Fruit fly (Drosophila melanogaster) whole organism, embryonic: Measurements from ENCODE around the gene neb.

Source experiments
- Aef1 ChIP-seq: fragments of 200-800 bp; sonication (Bioruptor generic); IDR thresholded peaks from 3 replicates; pipeline ENCODE4 v1.3.6; 2022; ENCODE audit warnings: missing biosample characterization, missing genetic modification characterization
- Atf3 ChIP-seq: fragments of 200-800 bp; sonication (Bioruptor generic); optimal IDR thresholded peaks from 3 replicates; lab custom pipeline; 2016; ENCODE audit warnings: missing biosample characterization, missing genetic modification characterization
- BtbVII ChIP-seq: fragments of 200-800 bp; sonication (Bioruptor generic); optimal IDR thresholded peaks from 3 replicates; lab custom pipeline; 2017; ENCODE audit warnings: missing biosample characterization, mild to moderate bottlenecking, missing genetic modification characterization
- CG10431 ChIP-seq: fragments of 200-800 bp; sonication (Bioruptor generic); optimal IDR thresholded peaks from 3 replicates; lab custom pipeline; 2018; ENCODE audit warnings: missing biosample characterization, mild to moderate bottlenecking, missing genetic modification characterization
- CG12104 ChIP-seq: fragments of 200-800 bp; sonication (Bioruptor generic); optimal IDR thresholded peaks from 3 replicates; lab custom pipeline; 2016; ENCODE audit warnings: missing biosample characterization, missing genetic modification characterization
- CG14441 ChIP-seq: fragments of 200-800 bp; sonication (Bioruptor generic); IDR thresholded peaks from 2 replicates; pipeline ENCODE4 v1.3.6; 2022; ENCODE audit warnings: missing biosample characterization, missing genetic modification characterization
- CG18599 ChIP-seq: fragments of 200-800 bp; sonication (Bioruptor generic); optimal IDR thresholded peaks from 3 replicates; lab custom pipeline; 2017; ENCODE audit warnings: missing biosample characterization, missing genetic modification characterization, mild to moderate bottlenecking, moderate library complexity, missing genetic modification reagents
- CG2202 ChIP-seq: fragments of 200-800 bp; sonication (Bioruptor generic); optimal IDR thresholded peaks from 2 replicates; lab custom pipeline; 2018; ENCODE audit warnings: missing biosample characterization, mild to moderate bottlenecking, missing genetic modification characterization
- CG2678 ChIP-seq: fragments of 200-800 bp; sonication (Bioruptor generic); optimal IDR thresholded peaks from 3 replicates; lab custom pipeline; 2019; ENCODE audit warnings: missing biosample characterization, mild to moderate bottlenecking, missing genetic modification characterization, moderate library complexity
- CG30403 ChIP-seq: fragments of 200-800 bp; sonication (Bioruptor generic); optimal IDR thresholded peaks from 3 replicates; lab custom pipeline; 2016; ENCODE audit warnings: missing biosample characterization, missing genetic modification characterization
- CG3065 ChIP-seq: fragments of 200-800 bp; sonication (Bioruptor generic); optimal IDR thresholded peaks from 2 replicates; lab custom pipeline; 2016; ENCODE audit warnings: missing biosample characterization, missing genetic modification characterization
- CG32767 ChIP-seq: fragments of 200-800 bp; sonication (Bioruptor generic); IDR thresholded peaks from 2 replicates; pipeline ENCODE4 v1.3.6; 2022; ENCODE audit warnings: missing biosample characterization, missing genetic modification characterization
- CG42726 ChIP-seq: fragments of 200-800 bp; sonication (Bioruptor generic); IDR thresholded peaks from 2 replicates; pipeline ENCODE4 v1.3.6; 2022; ENCODE audit warnings: missing biosample characterization, missing genetic modification characterization; ENCODE audit not compliant: partially characterized antibody
- CG5245 ChIP-seq: fragments of 200-800 bp; sonication (Bioruptor generic); optimal IDR thresholded peaks from 3 replicates; lab custom pipeline; 2016; ENCODE audit warnings: missing biosample characterization, missing genetic modification characterization
- CG6854 ChIP-seq: fragments of 200-800 bp; sonication (Bioruptor generic); optimal IDR thresholded peaks from 3 replicates; lab custom pipeline; 2017; ENCODE audit warnings: missing biosample characterization, mild to moderate bottlenecking, missing genetic modification characterization
- CG8281 ChIP-seq: fragments of 200-800 bp; sonication (Bioruptor generic); optimal IDR thresholded peaks from 2 replicates; lab custom pipeline; 2018; ENCODE audit warnings: missing biosample characterization, mild to moderate bottlenecking, missing genetic modification characterization, moderate library complexity
- CG9215 ChIP-seq: fragments of 200-800 bp; sonication (Bioruptor generic); IDR thresholded peaks from 2 replicates; pipeline ENCODE4 v1.3.6; 2022; ENCODE audit warnings: missing biosample characterization, missing genetic modification characterization
- Fer1 ChIP-seq: fragments of 200-800 bp; sonication (Bioruptor generic); optimal IDR thresholded peaks from 2 replicates; lab custom pipeline; 2017; ENCODE audit warnings: missing biosample characterization, mild to moderate bottlenecking, missing genetic modification characterization
- Hmr ChIP-seq: fragments of 200-800 bp; sonication (Bioruptor generic); optimal IDR thresholded peaks from 3 replicates; lab custom pipeline; 2017; ENCODE audit warnings: mild to moderate bottlenecking, missing biosample characterization, missing genetic modification reagents, missing genetic modification characterization
- Hr51 ChIP-seq, 2 experiments: fragments of 200-800 bp; sonication (Bioruptor generic); optimal IDR thresholded peaks; 2 replicates in 1 of 2; 3 replicates in 1 of 2; lab custom pipeline; 2016 to 2018; ENCODE audit warnings: missing biosample characterization in 2 of 2, missing genetic modification characterization in 2 of 2, mild to moderate bottlenecking in 1 of 2, moderate library complexity in 1 of 2
- Lpt ChIP-seq: fragments of >200 bp; optimal IDR thresholded peaks from 2 replicates; lab custom pipeline; 2018; ENCODE audit warnings: missing biosample characterization, missing genetic modification characterization
- Nf-YB ChIP-seq: fragments of 200-800 bp; sonication (Bioruptor generic); optimal IDR thresholded peaks from 3 replicates; lab custom pipeline; 2019; ENCODE audit warnings: missing biosample characterization, mild to moderate bottlenecking, missing genetic modification characterization, moderate library complexity
- NfI ChIP-seq: fragments of 200-800 bp; sonication (Bioruptor generic); optimal IDR thresholded peaks from 3 replicates; lab custom pipeline; 2018; ENCODE audit warnings: missing biosample characterization, mild to moderate bottlenecking, missing genetic modification characterization, moderate library complexity
- Poxn ChIP-seq: fragments of 200-800 bp; sonication (Bioruptor generic); IDR thresholded peaks from 2 replicates; pipeline ENCODE4 v1.3.6; 2022; ENCODE audit warnings: missing biosample characterization, missing genetic modification characterization
- Taf1 ChIP-seq: fragments of 200-800 bp; sonication (Bioruptor generic); IDR thresholded peaks from 2 replicates; pipeline ENCODE4 v1.3.6; 2022; ENCODE audit warnings: missing biosample characterization, missing genetic modification characterization
- Usf ChIP-seq: fragments of 200-800 bp; sonication (Bioruptor generic); optimal IDR thresholded peaks from 2 replicates; lab custom pipeline; 2017; ENCODE audit warnings: missing genotype, missing biosample characterization, missing genetic modification characterization
- abd-A ChIP-seq: fragments of 200-800 bp; sonication (Bioruptor generic); optimal IDR thresholded peaks from 3 replicates; lab custom pipeline; 2019; ENCODE audit warnings: missing biosample characterization, mild to moderate bottlenecking, missing genetic modification characterization, moderate library complexity
- amos ChIP-seq: fragments of 200-800 bp; sonication (Bioruptor generic); IDR thresholded peaks from 2 replicates; pipeline ENCODE4 v1.3.6; 2022; ENCODE audit warnings: missing biosample characterization, missing genetic modification characterization; ENCODE audit not compliant: partially characterized antibody
- bsh ChIP-seq, 2 experiments: fragments of 200-800 bp; sonication (Bioruptor generic); optimal IDR thresholded peaks; 2 replicates each; lab custom pipeline; 2017 to 2018; ENCODE audit warnings: mild to moderate bottlenecking in 2 of 2, missing biosample characterization in 2 of 2, missing genetic modification characterization in 2 of 2, moderate library complexity in 1 of 2
- dysf ChIP-seq: fragments of 200-800 bp; sonication (Bioruptor generic); IDR thresholded peaks from 3 replicates; pipeline ENCODE4 v1.3.6; 2022; ENCODE audit warnings: missing biosample characterization, missing genetic modification characterization
- exex ChIP-seq: fragments of 200-800 bp; sonication (Bioruptor generic); optimal IDR thresholded peaks from 4 replicates; lab custom pipeline; 2018; ENCODE audit warnings: missing biosample characterization, mild to moderate bottlenecking, missing genetic modification characterization, moderate library complexity
- ftz-f1 ChIP-seq: fragments of 200-800 bp; sonication (Bioruptor generic); optimal IDR thresholded peaks from 2 replicates; lab custom pipeline; 2016; ENCODE audit warnings: missing biosample characterization, missing genetic modification characterization
- gro ChIP-seq: fragments of 200-800 bp; sonication (Bioruptor generic); optimal IDR thresholded peaks from 2 replicates; lab custom pipeline; 2016; ENCODE audit warnings: missing biosample characterization, missing genetic modification characterization
- gsb ChIP-seq: fragments of 200-800 bp; sonication (Bioruptor generic); IDR thresholded peaks from 2 replicates; pipeline ENCODE4 v1.3.6; 2022; ENCODE audit warnings: missing biosample characterization, missing genetic modification characterization
- gt ChIP-seq: fragments of 200-800 bp; sonication (Bioruptor generic); IDR thresholded peaks from 2 replicates; pipeline ENCODE4 v1.3.6; 2022; ENCODE audit warnings: missing biosample characterization, missing genetic modification characterization
- jigr1 ChIP-seq: fragments of 200-800 bp; sonication (Bioruptor generic); IDR thresholded peaks from 3 replicates; pipeline ENCODE4 v1.3.6; 2022; ENCODE audit warnings: missing biosample characterization, missing genetic modification characterization
- jumu ChIP-seq: fragments of 200-800 bp; sonication (Bioruptor generic); optimal IDR thresholded peaks from 3 replicates; lab custom pipeline; 2016; ENCODE audit warnings: missing biosample characterization, missing genetic modification characterization
- p53 ChIP-seq: fragments of 200-800 bp; sonication (Bioruptor generic); optimal IDR thresholded peaks from 2 replicates; lab custom pipeline; 2016; ENCODE audit warnings: missing biosample characterization, missing genetic modification characterization
- pan ChIP-seq, 4 experiments: fragments of >200 bp in 3 of 4; fragments of 200-800 bp in 1 of 4; sonication (Bioruptor generic) in 1 of 4; optimal IDR thresholded peaks in 3 of 4; IDR thresholded peaks in 1 of 4; 2 replicates each; pipeline versions ENCODE4 v1.3.6 to Lab custom; 2017 to 2022; ENCODE audit warnings: missing biosample characterization in 2 of 4, missing genetic modification characterization in 2 of 4, mixed read lengths in 1 of 4
- pho ChIP-seq: fragments of 200-800 bp; sonication (Bioruptor generic); optimal IDR thresholded peaks from 2 replicates; lab custom pipeline; 2016; ENCODE audit warnings: missing biosample characterization, missing genetic modification characterization
- pum ChIP-seq: fragments of 200-800 bp; sonication (Bioruptor generic); optimal IDR thresholded peaks from 2 replicates; lab custom pipeline; 2016; ENCODE audit warnings: missing biosample characterization, missing genetic modification characterization
- sens ChIP-seq: fragments of 200-800 bp; sonication (Bioruptor generic); peaks from one replicate; lab custom pipeline; 2016; ENCODE audit warnings: missing biosample characterization, missing genetic modification characterization
- seq ChIP-seq: fragments of 200-800 bp; sonication (Bioruptor generic); IDR thresholded peaks from 2 replicates; pipeline ENCODE4 v1.3.6; 2022; ENCODE audit warnings: missing biosample characterization, missing genetic modification characterization
- sim ChIP-seq: fragments of 200-800 bp; sonication (Bioruptor generic); IDR thresholded peaks from 2 replicates; pipeline ENCODE4 v1.3.6; 2022; ENCODE audit warnings: missing biosample characterization, missing genetic modification characterization
- sima ChIP-seq: fragments of 200-800 bp; sonication (Bioruptor generic); optimal IDR thresholded peaks from 2 replicates; lab custom pipeline; 2016; ENCODE audit warnings: missing biosample characterization, missing genetic modification characterization
- slp2 ChIP-seq: fragments of 200-800 bp; sonication (Bioruptor generic); optimal IDR thresholded peaks from 2 replicates; lab custom pipeline; 2016; ENCODE audit warnings: missing biosample characterization, missing genetic modification characterization
- tgo ChIP-seq: fragments of 200-800 bp; sonication (Bioruptor generic); IDR thresholded peaks from 3 replicates; pipeline ENCODE4 v1.3.6; 2022; ENCODE audit warnings: missing biosample characterization, missing genetic modification characterization
- tin ChIP-seq: fragments of 200-800 bp; sonication (Bioruptor generic); optimal IDR thresholded peaks from 3 replicates; lab custom pipeline; 2016; ENCODE audit warnings: missing biosample characterization, missing genetic modification characterization
- trh ChIP-seq: fragments of 200-800 bp; sonication (Bioruptor generic); optimal IDR thresholded peaks from 2 replicates; lab custom pipeline; 2016; ENCODE audit warnings: missing biosample characterization, missing genetic modification characterization

Gene neb

DNA sequence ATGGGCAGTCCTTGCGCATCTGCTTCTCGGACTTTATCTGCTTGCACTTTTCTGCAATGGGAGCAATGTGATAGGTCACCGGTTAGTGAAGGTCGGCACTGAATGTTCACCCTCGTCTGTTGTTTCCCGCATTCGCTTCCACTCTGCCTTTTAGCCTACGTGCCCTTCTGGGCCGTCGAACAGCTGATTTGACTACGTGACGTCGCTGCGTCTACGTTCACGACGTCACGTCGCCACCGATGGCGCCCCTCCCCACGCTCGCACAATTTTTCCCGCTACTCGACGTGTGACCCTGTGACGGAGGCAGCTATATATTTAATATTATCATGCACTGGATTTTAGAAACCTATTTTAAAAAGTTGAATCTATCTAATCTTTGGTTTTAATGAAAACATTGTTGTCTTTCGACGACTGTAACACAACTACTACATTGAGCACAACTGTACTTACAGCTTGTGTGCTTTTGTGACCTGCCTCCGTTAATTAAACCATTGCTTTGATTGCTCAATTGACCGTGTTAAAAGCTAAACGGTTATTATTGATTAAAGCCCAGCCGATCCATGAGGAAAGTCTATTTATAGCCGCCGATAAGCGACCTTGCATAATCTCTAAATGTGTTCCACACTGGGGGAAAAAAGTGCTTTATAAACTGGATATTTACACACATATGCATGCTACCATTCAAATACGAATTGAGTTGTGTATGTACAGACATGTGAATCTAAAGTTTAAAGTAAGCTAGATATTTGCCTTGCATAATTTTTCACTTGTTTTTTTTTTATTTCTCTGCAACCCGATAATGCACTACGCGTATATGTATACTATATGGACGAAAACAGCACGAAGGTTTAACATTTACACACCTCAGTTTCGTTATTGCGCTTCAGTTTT is 7.7 kb downstream of the neb start (continued):
- no peak for TF ChIP-seq CG12104 (GFP tag; lab: Kevin White, UChicago)
- no peak for TF ChIP-seq CG8281 (tag; lab: Kevin White, UChicago)
- no peak for TF ChIP-seq Taf1 (GFP tag; lab: Robert Waterston, UW)
- TF ChIP-seq CG6854 = peak; percentile 9
- TF ChIP-seq sens (GFP tag; lab: Kevin White, UChicago) = peak; percentile 71
- TF ChIP-seq ftz-f1 (GFP tag; lab: Kevin White, UChicago) = peak; percentile 70
- no peak for TF ChIP-seq Atf3
- TF ChIP-seq Fer1 (GFP tag; lab: Kevin White, UChicago) = no peak
- no peak for TF ChIP-seq pan (optimal IDR thresholded peaks at IDR 0.05; lab: Kevin White, UChicago)
- peak in 1 of 2 experiments; percentile 23 for TF ChIP-seq pan (GFP tag; optimal IDR thresholded peaks at IDR 0.05 in 1 of 2, IDR thresholded peaks at IDR 0.05 in 1 of 2)
- TF ChIP-seq Usf = no peak
- TF ChIP-seq CG14441 (GFP tag; lab: Robert Waterston, UW) = 0 out of 2 replicates have a peak, but pooled peaks have one; percentile 8
- no peak for TF ChIP-seq CG32767 (GFP tag; lab: Robert Waterston, UW)
- TF ChIP-seq slp2 (GFP tag; lab: Kevin White, UChicago) = no peak
- no peak for TF ChIP-seq Lpt (GFP tag; lab: Kevin White, UChicago)
- TF ChIP-seq CG10431 (GFP tag; lab: Kevin White, UChicago) = no peak
- no peak for TF ChIP-seq Aef1
- no peak for TF ChIP-seq jigr1
- no peak for TF ChIP-seq sim (GFP tag; lab: Robert Waterston, UW)
- no peak for TF ChIP-seq gro (GFP tag; lab: Kevin White, UChicago)
- peak; percentile 19 for TF ChIP-seq Hmr
- TF ChIP-seq amos = no peak
- TF ChIP-seq CG3065 (GFP tag; lab: Kevin White, UChicago) = no peak
- TF ChIP-seq BtbVII (GFP tag; lab: Kevin White, UChicago) = peak; percentile 37
- no peak for TF ChIP-seq tin
- peak; percentile 77 for TF ChIP-seq exex (tag; lab: Kevin White, UChicago)
- TF ChIP-seq p53 (GFP tag; lab: Kevin White, UChicago) = no peak
- no peak for TF ChIP-seq CG5245 (GFP tag; lab: Kevin White, UChicago)
- TF ChIP-seq dysf (GFP tag; lab: Robert Waterston, UW) = peak; percentile 50
- peak; percentile 6 for TF ChIP-seq CG30403 (GFP tag; lab: Kevin White, UChicago)
- no peak for TF ChIP-seq trh (GFP tag; lab: Kevin White, UChicago)
- no peak for TF ChIP-seq sima (GFP tag; lab: Kevin White, UChicago)
- 0 out of 2 replicates have a peak, but pooled peaks have one; percentile 28 for TF ChIP-seq seq (GFP tag; lab: Robert Waterston, UW)
- peak; percentile 6 for TF ChIP-seq CG2678 (tag; lab: Kevin White, UChicago)
- TF ChIP-seq abd-A (tag; lab: Kevin White, UChicago) = peak; percentile 18
- TF ChIP-seq CG42726 (GFP tag; lab: Robert Waterston, UW) = no peak
- TF ChIP-seq Hr51 (GFP tag; optimal IDR thresholded peaks at IDR 0.05; lab: Kevin White, UChicago) = peak in 1 of 2 experiments; percentile 42
- TF ChIP-seq pho (GFP tag; lab: Kevin White, UChicago) = no peak
- no peak for TF ChIP-seq Nf-YB (GFP tag; lab: Kevin White, UChicago)
- TF ChIP-seq CG18599 = no peak
- no peak for TF ChIP-seq gsb (GFP tag; lab: Robert Waterston, UW)
- peak in 1 of 2 experiments; percentile 19 for TF ChIP-seq bsh (GFP tag; optimal IDR thresholded peaks at IDR 0.05; lab: Kevin White, UChicago)
- TF ChIP-seq CG9215 (GFP tag; lab: Robert Waterston, UW) = no peak
- TF ChIP-seq gt (GFP tag; lab: Robert Waterston, UW) = no peak
- TF ChIP-seq Poxn (GFP tag; lab: Robert Waterston, UW) = no peak
- TF ChIP-seq jumu (GFP tag; lab: Kevin White, UChicago) = no peak
- TF ChIP-seq CG2202 (tag; lab: Kevin White, UChicago) = no peak
- TF ChIP-seq tgo (GFP tag; lab: Robert Waterston, UW) = no peak
- no peak for TF ChIP-seq NfI (GFP tag; lab: Kevin White, UChicago)
- TF ChIP-seq pum (GFP tag; lab: Kevin White, UChicago) = no peak
